Worm (Caenorhabditis elegans) whole organism, L1 larva: ENCODE measurements around the gene R09E10.5.

Source experiments
- C04F5.9 ChIP-seq: sonication (generic microtip); optimal IDR thresholded peaks from 2 replicates; lab custom pipeline; 2016; ENCODE audit warnings: missing genetic modification characterization, missing compliant biosample characterization
- F16B12.6 ChIP-seq: fragments of 150-350 bp; optimal IDR thresholded peaks from 2 replicates; lab custom pipeline; 2014; ENCODE audit warnings: missing biosample characterization, missing genetic modification characterization
- ama-1 ChIP-seq: fragments of 150-350 bp; optimal IDR thresholded peaks from 2 replicates; lab custom pipeline; 2014
- blmp-1 ChIP-seq: fragments of 150-350 bp; optimal IDR thresholded peaks from 2 replicates; lab custom pipeline; 2014; ENCODE audit warnings: missing biosample characterization, missing genetic modification characterization
- ceh-88 ChIP-seq: fragments of 200-800 bp; sonication (Bioruptor generic); IDR thresholded peaks from 2 replicates; pipeline ENCODE4 v1.3.6; 2022; ENCODE audit warnings: missing genetic modification characterization, missing compliant biosample characterization
- ceh-90 ChIP-seq: sonication (generic microtip); optimal IDR thresholded peaks from 2 replicates; lab custom pipeline; 2016; ENCODE audit warnings: missing genetic modification characterization, missing compliant biosample characterization
- ces-1 ChIP-seq: fragments of 150-350 bp; optimal IDR thresholded peaks from 2 replicates; lab custom pipeline; 2014; ENCODE audit warnings: missing biosample characterization, missing genetic modification reagents, missing genetic modification characterization
- dpl-1 ChIP-seq, 3 experiments: fragments of 150-350 bp in 2 of 3; sonication (generic microtip) in 1 of 3; optimal IDR thresholded peaks; 2 replicates each; lab custom pipeline; 2014 to 2017; ENCODE audit warnings: missing biosample characterization in 3 of 3, missing genetic modification characterization in 3 of 3, missing genetic modification reagents in 3 of 3
- dsc-1 ChIP-seq: sonication (generic microtip); optimal IDR thresholded peaks from 2 replicates; lab custom pipeline; 2016; ENCODE audit warnings: mild to moderate bottlenecking, missing genetic modification characterization, missing compliant biosample characterization
- efl-1 ChIP-seq, 4 experiments: fragments of 150-350 bp; optimal IDR thresholded peaks in 3 of 4; peaks in 1 of 4; 1 replicate in 1 of 4; 2 replicates in 3 of 4; lab custom pipeline; 2014; ENCODE audit warnings: missing biosample characterization in 2 of 4, missing genetic modification characterization in 2 of 4, missing genetic modification reagents in 2 of 4
- elt-2 ChIP-seq: sonication (generic microtip); optimal IDR thresholded peaks from 2 replicates; lab custom pipeline; 2016; ENCODE audit warnings: missing genetic modification characterization, mild to moderate bottlenecking, inconsistent platforms, missing compliant biosample characterization, missing genetic modification reagents
- elt-3 ChIP-seq, 6 experiments: fragments of 150-350 bp in 1 of 6; sonication (generic microtip); optimal IDR thresholded peaks; 2 replicates each; lab custom pipeline; 2017 to 2018; ENCODE audit warnings: missing biosample characterization in 6 of 6, missing genetic modification characterization in 6 of 6, inconsistent platforms in 1 of 6
- ets-5 ChIP-seq: fragments of 200-800 bp; sonication (Bioruptor generic); IDR thresholded peaks from 2 replicates; pipeline ENCODE4 v1.3.6; 2022; ENCODE audit warnings: missing genetic modification characterization, missing compliant biosample characterization
- fkh-8 ChIP-seq: sonication (generic microtip); optimal IDR thresholded peaks from 2 replicates; lab custom pipeline; 2016; ENCODE audit warnings: mild to moderate bottlenecking, missing genetic modification characterization, missing compliant biosample characterization
- fos-1 ChIP-seq: fragments of 150-350 bp; optimal IDR thresholded peaks from 2 replicates; lab custom pipeline; 2014; ENCODE audit warnings: missing biosample characterization, missing genetic modification characterization
- hlh-17 ChIP-seq: fragments of 200-800 bp; sonication (Bioruptor generic); optimal IDR thresholded peaks from 2 replicates; lab custom pipeline; 2018; ENCODE audit warnings: missing genetic modification characterization, mild to moderate bottlenecking, missing compliant biosample characterization, moderate library complexity, borderline replicate concordance
- hlh-4 ChIP-seq: sonication (generic microtip); optimal IDR thresholded peaks from 2 replicates; lab custom pipeline; 2016; ENCODE audit warnings: mild to moderate bottlenecking, missing genetic modification characterization, missing compliant biosample characterization
- hpl-2 ChIP-seq: fragments of 150-350 bp; optimal IDR thresholded peaks from 2 replicates; lab custom pipeline; 2014; ENCODE audit warnings: missing biosample characterization, missing genetic modification reagents, missing genetic modification characterization
- lin-13 ChIP-seq: fragments of 150-350 bp; optimal IDR thresholded peaks from 2 replicates; lab custom pipeline; 2014; ENCODE audit warnings: missing biosample characterization, missing genetic modification reagents, missing genetic modification characterization
- lin-14 ChIP-seq: fragments of 200-800 bp; sonication (Bioruptor generic); optimal IDR thresholded peaks from 2 replicates; lab custom pipeline; 2018; ENCODE audit warnings: mild to moderate bottlenecking, missing genetic modification characterization, moderate library complexity, missing compliant biosample characterization
- lin-35 ChIP-seq, 2 experiments: fragments of 150-350 bp; optimal IDR thresholded peaks; 2 replicates each; lab custom pipeline; 2014; ENCODE audit warnings: missing biosample characterization in 2 of 2, missing genetic modification characterization in 2 of 2, missing genetic modification reagents in 2 of 2
- lin-39 ChIP-seq: fragments of 150-350 bp; optimal IDR thresholded peaks from 2 replicates; lab custom pipeline; 2014; ENCODE audit warnings: missing biosample characterization, missing genetic modification reagents, missing genetic modification characterization
- lir-3 ChIP-seq: sonication (generic microtip); optimal IDR thresholded peaks from 2 replicates; lab custom pipeline; 2016; ENCODE audit warnings: mild to moderate bottlenecking, missing genetic modification characterization, moderate library complexity, missing compliant biosample characterization; ENCODE audit not compliant: poor library complexity
- lsy-2 ChIP-seq, 2 experiments: fragments of 150-350 bp; optimal IDR thresholded peaks; 2 replicates each; lab custom pipeline; 2014; ENCODE audit warnings: missing biosample characterization in 2 of 2, missing genetic modification characterization in 2 of 2
- mdl-1 ChIP-seq, 2 experiments: fragments of 150-350 bp; optimal IDR thresholded peaks; 2 replicates each; lab custom pipeline; 2014 to 2017; ENCODE audit warnings: missing biosample characterization in 2 of 2, missing genetic modification characterization in 2 of 2, inconsistent platforms in 1 of 2
- nhr-11 ChIP-seq: fragments of 150-350 bp; optimal IDR thresholded peaks from 2 replicates; lab custom pipeline; 2014; ENCODE audit warnings: missing biosample characterization, missing genetic modification characterization
- nhr-20 ChIP-seq: sonication (generic microtip); optimal IDR thresholded peaks from 2 replicates; lab custom pipeline; 2016; ENCODE audit warnings: mild to moderate bottlenecking, missing genetic modification characterization, missing compliant biosample characterization
- nhr-47 ChIP-seq: sonication (generic microtip); optimal IDR thresholded peaks from 2 replicates; lab custom pipeline; 2016; ENCODE audit warnings: mild to moderate bottlenecking, missing genetic modification characterization, moderate library complexity, missing compliant biosample characterization
- nhr-71 ChIP-seq: sonication (generic microtip); optimal IDR thresholded peaks from 2 replicates; lab custom pipeline; 2016; ENCODE audit warnings: mild to moderate bottlenecking, missing genetic modification characterization, moderate library complexity, missing compliant biosample characterization
- nhr-76 ChIP-seq: sonication (generic microtip); optimal IDR thresholded peaks from 2 replicates; lab custom pipeline; 2017; ENCODE audit warnings: missing biosample characterization, missing genetic modification characterization
- nhr-77 ChIP-seq: fragments of 150-350 bp; optimal IDR thresholded peaks from 2 replicates; lab custom pipeline; 2014; ENCODE audit warnings: missing biosample characterization, missing genetic modification characterization
- nhr-85 ChIP-seq: sonication (generic microtip); peaks from one replicate; lab custom pipeline; 2016; ENCODE audit warnings: missing genetic modification characterization, inconsistent platforms, missing compliant biosample characterization
- nhr-90 ChIP-seq: sonication (generic microtip); optimal IDR thresholded peaks from 2 replicates; lab custom pipeline; 2016; ENCODE audit warnings: mild to moderate bottlenecking, missing genetic modification characterization, missing compliant biosample characterization; ENCODE audit not compliant: poor library complexity
- pag-3 ChIP-seq: sonication (generic microtip); optimal IDR thresholded peaks from 2 replicates; lab custom pipeline; 2017; ENCODE audit warnings: missing genetic modification characterization, mild to moderate bottlenecking, missing compliant biosample characterization, antibody characterized with exemption, borderline replicate concordance; ENCODE audit not compliant: insufficient read depth
- pqm-1 ChIP-seq: sonication (generic microtip); optimal IDR thresholded peaks from 3 replicates; lab custom pipeline; 2017; ENCODE audit warnings: missing biosample characterization, missing genetic modification characterization
- rnt-1 ChIP-seq: sonication (generic microtip); optimal IDR thresholded peaks from 2 replicates; lab custom pipeline; 2016; ENCODE audit warnings: mild to moderate bottlenecking, missing genetic modification characterization, moderate library complexity, missing compliant biosample characterization
- snpc-4 ChIP-seq: fragments of 150-350 bp; optimal IDR thresholded peaks from 2 replicates; lab custom pipeline; 2014; ENCODE audit warnings: missing biosample characterization, missing genetic modification characterization
- snu-23 ChIP-seq: sonication (generic microtip); optimal IDR thresholded peaks from 2 replicates; lab custom pipeline; 2016; ENCODE audit warnings: missing genetic modification characterization, missing compliant biosample characterization
- sox-4 ChIP-seq: sonication (generic microtip); optimal IDR thresholded peaks from 2 replicates; lab custom pipeline; 2016; ENCODE audit warnings: missing genetic modification characterization, missing compliant biosample characterization
- sup-37 ChIP-seq: fragments of 200-800 bp; sonication (Bioruptor generic); optimal IDR thresholded peaks from 2 replicates; lab custom pipeline; 2018; ENCODE audit warnings: mild to moderate bottlenecking, missing genetic modification characterization, missing compliant biosample characterization
- tbx-2 ChIP-seq: sonication (generic microtip); optimal IDR thresholded peaks from 2 replicates; lab custom pipeline; 2016; ENCODE audit warnings: missing genetic modification characterization, missing compliant biosample characterization
- tlp-1 ChIP-seq: fragments of 150-350 bp; optimal IDR thresholded peaks from 2 replicates; lab custom pipeline; 2014; ENCODE audit warnings: missing biosample characterization, missing genetic modification characterization
- unc-30 ChIP-seq: sonication (generic microtip); optimal IDR thresholded peaks from 2 replicates; lab custom pipeline; 2017; ENCODE audit warnings: missing biosample characterization, missing genetic modification characterization
- unc-62 ChIP-seq: fragments of 150-350 bp; optimal IDR thresholded peaks from 2 replicates; lab custom pipeline; 2014; ENCODE audit warnings: missing biosample characterization, missing genetic modification reagents, missing genetic modification characterization
- unc-86 ChIP-seq: sonication (generic microtip); optimal IDR thresholded peaks from 2 replicates; lab custom pipeline; 2016; ENCODE audit warnings: missing genetic modification characterization, missing compliant biosample characterization
- unc-98 ChIP-seq: fragments of 200-800 bp; sonication (Bioruptor generic); IDR thresholded peaks from 2 replicates; pipeline ENCODE4 v1.3.6; 2022; ENCODE audit warnings: missing genetic modification characterization, missing compliant biosample characterization
- zip-4 ChIP-seq: fragments of 200-800 bp; sonication (Bioruptor generic); optimal IDR thresholded peaks from 2 replicates; lab custom pipeline; 2018; ENCODE audit warnings: mild to moderate bottlenecking, missing genetic modification characterization, moderate library complexity, missing compliant biosample characterization
- ztf-11 ChIP-seq, 2 experiments: sonication (generic microtip); optimal IDR thresholded peaks; 2 replicates each; lab custom pipeline; 2016 to 2017; ENCODE audit warnings: missing genetic modification characterization in 2 of 2, missing biosample characterization in 1 of 2, missing compliant biosample characterization in 1 of 2

The R09E10.5 gene

DNA sequence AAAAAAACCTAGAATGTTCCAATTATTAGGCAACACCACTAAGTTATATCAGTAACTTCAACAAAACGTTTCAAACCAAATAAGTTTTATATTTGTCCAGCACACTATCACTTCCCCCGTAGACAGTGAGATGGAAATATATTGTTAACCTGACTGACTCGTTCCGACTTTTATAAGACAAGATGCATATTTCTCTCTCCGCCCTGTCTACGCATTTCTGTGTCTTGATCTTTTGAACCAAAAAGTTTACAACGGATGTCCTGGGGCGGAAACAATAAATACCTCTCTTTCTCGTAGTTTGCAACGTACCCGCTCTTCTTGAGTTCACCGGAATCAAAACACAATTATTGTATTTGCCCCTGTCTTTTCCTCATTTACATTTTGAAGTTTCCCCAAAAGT, 50.8 kb downstream of the R09E10.5 start:
- TF ChIP-seq sox-4 (tag; lab: Kevin White, UChicago) (no peak), unc-98 (no peak), zip-4 (GFP tag; lab: Kevin White, UChicago) (no peak), fkh-8 (tag; lab: Kevin White, UChicago) (no peak), lsy-2 (tag; optimal IDR thresholded peaks at IDR 0.05; lab: Kevin White, UChicago) (no peak), nhr-85 (tag; lab: Kevin White, UChicago) (peak; percentile 50), elt-3 (tag; optimal IDR thresholded peaks at IDR 0.05; lab: Kevin White, UChicago) (peak in 2 of 6 experiments; percentile 76 to 78), ama-1 (lab: Kevin White, UChicago) (no peak), nhr-71 (tag; lab: Kevin White, UChicago) (peak; percentile 85), ceh-88 (GFP tag; lab: Robert Waterston, UW) (no peak), hlh-4 (tag; lab: Kevin White, UChicago) (no peak), snu-23 (no peak), lin-14 (GFP tag; lab: Kevin White, UChicago) (peak; percentile 65), C04F5.9 (tag; lab: Kevin White, UChicago) (no peak), ceh-90 (no peak), nhr-47 (tag; lab: Kevin White, UChicago) (no peak)

DNA sequence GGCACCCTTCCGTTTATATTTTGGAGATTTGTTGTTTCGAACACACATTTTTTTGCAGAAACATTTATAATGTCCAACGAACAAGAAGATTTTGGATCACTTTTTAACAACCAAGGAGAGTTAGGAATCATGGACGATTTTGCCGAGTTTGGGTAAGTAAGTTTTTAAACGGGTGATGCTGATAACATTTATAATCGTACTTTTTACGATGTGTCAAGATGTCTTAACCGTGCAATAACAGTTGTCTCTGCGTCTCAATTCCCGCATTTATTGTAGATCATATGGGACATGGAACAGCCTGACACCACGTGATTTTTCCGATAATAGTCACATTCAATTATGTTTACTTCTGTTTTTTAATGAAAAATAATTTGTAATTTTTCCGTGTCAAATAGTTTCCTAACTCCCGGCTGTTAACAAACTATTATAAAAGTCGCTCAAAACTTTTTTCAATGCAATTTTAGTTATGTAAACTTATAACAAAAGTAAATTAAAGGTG, 51.5 kb downstream of the R09E10.5 start, which contains the start of gene daf-14:
Gene daf-14, plus strand, starts transcription at position 51 of the 499 bp plus-strand sequence.
- TF ChIP-seq hpl-2 (GFP tag; lab: Kevin White, UChicago) (no peak), nhr-11 (tag; lab: Kevin White, UChicago) (no peak), nhr-85 (tag; lab: Kevin White, UChicago) (peak; percentile 81), elt-2 (tag; lab: Kevin White, UChicago) (peak; percentile 22), elt-3 (tag; optimal IDR thresholded peaks at IDR 0.05; lab: Kevin White, UChicago) (peak in 2 of 6 experiments; percentile 4 to 36), pag-3 (tag; lab: Kevin White, UChicago) (no peak), hlh-17 (no peak), ets-5 (no peak), ces-1 (GFP tag; lab: Kevin White, UChicago) (no peak), nhr-76 (tag; lab: Kevin White, UChicago) (no peak), lir-3 (tag; lab: Kevin White, UChicago) (no peak), unc-62 (GFP tag; lab: Kevin White, UChicago) (no peak), dsc-1 (tag; lab: Kevin White, UChicago) (no peak), snu-23 (peak; percentile 31), mdl-1 (tag; optimal IDR thresholded peaks at IDR 0.05; lab: Kevin White, UChicago) (peak in 1 of 2 experiments; percentile 9), nhr-77 (tag; lab: Kevin White, UChicago) (no peak), ztf-11 (tag; optimal IDR thresholded peaks at IDR 0.05; lab: Kevin White, UChicago) (no peak), sup-37 (GFP tag; lab: Kevin White, UChicago) (no peak), unc-98 (no peak), blmp-1 (tag; lab: Kevin White, UChicago) (peak; percentile 19), unc-30 (tag; lab: Kevin White, UChicago) (no peak), efl-1 (optimal IDR thresholded peaks at IDR 0.05; lab: Kevin White, UChicago) (no peak), efl-1 (GFP tag; optimal IDR thresholded peaks at IDR 0.05 in 1 of 2; lab: Kevin White, UChicago) (peak in 1 of 2 experiments; percentile 72), snpc-4 (tag; lab: Kevin White, UChicago) (no peak), nhr-47 (tag; lab: Kevin White, UChicago) (peak; percentile 25), lin-39 (tag; lab: Kevin White, UChicago) (no peak), C04F5.9 (tag; lab: Kevin White, UChicago) (no peak), nhr-20 (tag; lab: Kevin White, UChicago) (peak; percentile 34), rnt-1 (no peak), fos-1 (tag; lab: Kevin White, UChicago) (no peak), tlp-1 (tag; lab: Kevin White, UChicago) (no peak), lin-13 (GFP tag; lab: Kevin White, UChicago) (no peak), lin-35 (GFP tag; optimal IDR thresholded peaks at IDR 0.05; lab: Kevin White, UChicago) (peak; percentile 30 to 84), dpl-1 (GFP tag; optimal IDR thresholded peaks at IDR 0.05; lab: Kevin White, UChicago) (peak; percentile 8 to 55 (median 31)), pqm-1 (tag; lab: Kevin White, UChicago) (no peak), nhr-90 (tag; lab: Kevin White, UChicago) (peak; percentile 50), ama-1 (lab: Kevin White, UChicago) (no peak), tbx-2 (tag; lab: Kevin White, UChicago) (peak; percentile 3), F16B12.6 (tag; lab: Kevin White, UChicago) (no peak), nhr-71 (tag; lab: Kevin White, UChicago) (peak; percentile 66), lsy-2 (tag; optimal IDR thresholded peaks at IDR 0.05; lab: Kevin White, UChicago) (peak in 1 of 2 experiments; percentile 0), unc-86 (no peak), ceh-90 (no peak)
